Fruit fly (Drosophila melanogaster): ENCODE data around the gene pic.

Gene pic

DNA sequence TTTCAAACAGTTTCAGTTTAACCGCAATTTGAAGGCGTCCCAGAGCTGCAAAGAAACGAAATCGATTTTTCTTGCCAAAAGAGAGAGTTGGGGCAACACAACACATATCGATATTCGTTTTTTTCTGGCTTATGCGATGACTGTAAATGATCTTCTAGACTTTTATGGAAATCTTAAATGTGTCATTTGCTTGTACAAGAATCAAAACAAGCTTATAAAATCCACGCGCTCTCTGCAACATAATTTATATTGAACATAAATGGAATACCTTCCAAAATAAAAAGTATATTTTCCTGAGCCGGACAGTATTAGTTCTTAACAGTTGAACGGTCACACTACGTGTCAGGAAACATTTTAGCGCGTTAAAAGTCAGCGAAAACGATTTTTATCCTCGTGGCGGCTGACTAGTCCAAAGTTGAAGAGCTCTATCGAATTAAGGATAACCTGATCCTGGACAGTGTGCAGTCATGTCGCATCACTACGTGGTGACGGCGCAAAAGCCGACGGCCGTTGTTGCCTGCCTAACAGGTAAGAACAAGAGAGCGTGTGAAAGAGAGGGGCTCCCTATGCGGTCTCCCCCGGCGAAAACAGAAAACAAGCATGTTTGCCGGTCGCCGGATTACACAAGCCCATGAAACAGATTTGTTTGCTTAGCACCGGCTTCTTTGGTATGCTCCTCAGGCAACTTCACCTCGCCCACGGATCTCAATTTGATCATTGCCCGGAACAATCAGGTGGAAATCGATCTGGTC lies at the start of gene pic:
TSS of gene pic (plus strand) at position 304 of the 752 bp plus-strand sequence.
- TF ChIP-seq sna (GFP tag; IDR thresholded peaks at IDR 0.05; ENCODE audit: partially characterized antibody): peak; percentile 80
- no peak for TF ChIP-seq CG11504 (tag; optimal IDR thresholded peaks at IDR 0.05)
- TF ChIP-seq jumu (GFP tag; optimal IDR thresholded peaks at IDR 0.05): peak; percentile 21
- peak; percentile 76 for TF ChIP-seq CG14710 (tag; optimal IDR thresholded peaks at IDR 0.05)
- TF ChIP-seq CG5245 (GFP tag; optimal IDR thresholded peaks at IDR 0.05): no peak
- TF ChIP-seq Sin3A (optimal IDR thresholded peaks at IDR 0.05): peak; percentile 93
- TF ChIP-seq CG2129 (GFP tag; IDR thresholded peaks at IDR 0.05; ENCODE audit: partially characterized antibody): peak; percentile 69
- peak; percentile 26 for TF ChIP-seq HmgD (GFP tag; optimal IDR thresholded peaks at IDR 0.05)
- peak; percentile 16 for TF ChIP-seq NC2β (GFP tag; optimal IDR thresholded peaks at IDR 0.05)
- peak; percentile 55 for TF ChIP-seq YL-1 (GFP tag; optimal IDR thresholded peaks at IDR 0.05)
- peak; percentile 21 to 46 for TF ChIP-seq Trl (optimal IDR thresholded peaks at IDR 0.05)
- peak; percentile 30 for TF ChIP-seq Trl (GFP tag; optimal IDR thresholded peaks at IDR 0.05)
- 0 out of 2 replicates have a peak, but pooled peaks have one; percentile 11 for TF ChIP-seq E2f1 (GFP tag; IDR thresholded peaks at IDR 0.05)
- TF ChIP-seq HLH4C (GFP tag; IDR thresholded peaks at IDR 0.05; ENCODE audit: partially characterized antibody): peak; percentile 79
- TF ChIP-seq nerfin-2 (GFP tag; IDR thresholded peaks at IDR 0.05; ENCODE audit: partially characterized antibody): peak; percentile 57; the same call in 1 of the 2 replicates
- no peak for TF ChIP-seq prd (optimal IDR thresholded peaks at IDR 0.05)
- TF ChIP-seq prd (GFP tag; IDR thresholded peaks at IDR 0.05): no peak
- peak; percentile 89 for TF ChIP-seq BEAF-32 (GFP tag; optimal IDR thresholded peaks at IDR 0.05)
- TF ChIP-seq CG15514 (GFP tag; optimal IDR thresholded peaks at IDR 0.05): peak; percentile 13
- TF ChIP-seq MESR4 (GFP tag; optimal IDR thresholded peaks at IDR 0.05): peak; percentile 78
- peak; percentile 8 for TF ChIP-seq CG9609 (GFP tag; optimal IDR thresholded peaks at IDR 0.05)
- peak; percentile 21; the same call in 1 of the 3 replicates for TF ChIP-seq hb (GFP tag; IDR thresholded peaks at IDR 0.05; ENCODE audit: partially characterized antibody)
- peak; percentile 77 for TF ChIP-seq pzg (GFP tag; optimal IDR thresholded peaks at IDR 0.05)
- peak; percentile 72 for TF ChIP-seq unc-4 (GFP tag; IDR thresholded peaks at IDR 0.05; ENCODE audit: partially characterized antibody)
- no peak for TF ChIP-seq nau (GFP tag; optimal IDR thresholded peaks at IDR 0.05)
- peak; percentile 87 for TF ChIP-seq Scr (GFP tag; IDR thresholded peaks at IDR 0.05; ENCODE audit: partially characterized antibody)
- TF ChIP-seq otp (GFP tag; IDR thresholded peaks at IDR 0.05): no peak
- peak; percentile 37 for TF ChIP-seq CHES-1-like (GFP tag; optimal IDR thresholded peaks at IDR 0.05)
- no peak for TF ChIP-seq Sox100B (GFP tag; optimal IDR thresholded peaks at IDR 0.05)
- TF ChIP-seq mld (GFP tag; IDR thresholded peaks at IDR 0.05; ENCODE audit: partially characterized antibody): 0 out of 3 replicates have a peak, but pooled peaks have one; percentile 12
- no peak for TF ChIP-seq onecut (GFP tag; IDR thresholded peaks at IDR 0.05)
- TF ChIP-seq Lhr (GFP tag; optimal IDR thresholded peaks at IDR 0.05): peak; percentile 50
- TF ChIP-seq tll (GFP tag; optimal IDR thresholded peaks at IDR 0.05): peak; percentile 64 to 67
- TF ChIP-seq eyg (GFP tag; optimal IDR thresholded peaks at IDR 0.05): peak; percentile 26
- no peak for TF ChIP-seq CG11695 (GFP tag; IDR thresholded peaks at IDR 0.05)
- peak; percentile 36; the same call in 1 of the 3 replicates for TF ChIP-seq CG7963 (GFP tag; IDR thresholded peaks at IDR 0.05; ENCODE audit: partially characterized antibody)
- TF ChIP-seq chinmo (GFP tag; IDR thresholded peaks at IDR 0.05; ENCODE audit: partially characterized antibody): 0 out of 4 replicates have a peak, but pooled peaks have one; percentile 24
- TF ChIP-seq Ets97D (GFP tag; optimal IDR thresholded peaks at IDR 0.05): peak; percentile 86
- TF ChIP-seq twi (tag; optimal IDR thresholded peaks at IDR 0.05): no peak
- peak; percentile 37 for TF ChIP-seq CTCF (GFP tag; optimal IDR thresholded peaks at IDR 0.05)
- TF ChIP-seq CG4360 (GFP tag; IDR thresholded peaks at IDR 0.05): peak; percentile 21; the same call in 1 of the 2 replicates
- peak; percentile 70 for TF ChIP-seq CG17186 (GFP tag; optimal IDR thresholded peaks at IDR 0.05)
- TF ChIP-seq CG30020 (tag; optimal IDR thresholded peaks at IDR 0.05): peak; percentile 27
- peak; percentile 89 for TF ChIP-seq Dll (GFP tag; IDR thresholded peaks at IDR 0.05; ENCODE audit: partially characterized antibody)
- no peak for TF ChIP-seq sim (GFP tag; IDR thresholded peaks at IDR 0.05)
- TF ChIP-seq MBD-R2 (GFP tag; IDR thresholded peaks at IDR 0.05): peak; percentile 56; the same call in 1 of the 2 replicates
- TF ChIP-seq CG9797 (GFP tag; optimal IDR thresholded peaks at IDR 0.05): peak; percentile 87
- TF ChIP-seq CG4854 (GFP tag; optimal IDR thresholded peaks at IDR 0.05): no peak

Measured in whole organism, embryonic.